Fruit fly (Drosophila melanogaster) whole organism, embryonic: ENCODE data around the gene CG5050.

Experiments
- CG16863 ChIP-seq: fragments of 200-800 bp; sonication (Bioruptor generic); optimal IDR thresholded peaks from 3 replicates; lab custom pipeline; 2016; ENCODE audit warnings: missing biosample characterization, missing genetic modification characterization
- Mrtf ChIP-seq: fragments of 200-800 bp; sonication (Bioruptor generic); IDR thresholded peaks from 3 replicates; pipeline ENCODE4 v1.3.6; 2022; ENCODE audit warnings: missing biosample characterization, missing genetic modification characterization

- TF ChIP-seq CG16863 (GFP tag; lab: Kevin White, UChicago), result no peak
- no peak for TF ChIP-seq Mrtf (GFP tag; lab: Robert Waterston, UW)
Observed at dm6 chr2L:17427187-17427586, 25.5 kb upstream of the CG5050 start.
